Fruit fly (Drosophila melanogaster) ovary, adult (tissue): ENCODE data around the gene CG31717.

Experiments
- CG17801 ChIP-seq: fragments of 200-800 bp; optimal IDR thresholded peaks from 2 replicates; lab custom pipeline; 2019; ENCODE audit warnings: missing biosample characterization, mild to moderate bottlenecking, missing genetic modification characterization, moderate library complexity; ENCODE audit not compliant: partially characterized antibody

CG31717 gene

dm6 chr2L:10260750-10261493 lies 10.4 kb downstream of the CG31717 start, which contains the start of gene Pten:
Pten (minus strand) TSS chr2L:10261049.
- TF ChIP-seq CG17801 (GFP tag; lab: Kevin White, UChicago): peak; percentile 26

DNA sequence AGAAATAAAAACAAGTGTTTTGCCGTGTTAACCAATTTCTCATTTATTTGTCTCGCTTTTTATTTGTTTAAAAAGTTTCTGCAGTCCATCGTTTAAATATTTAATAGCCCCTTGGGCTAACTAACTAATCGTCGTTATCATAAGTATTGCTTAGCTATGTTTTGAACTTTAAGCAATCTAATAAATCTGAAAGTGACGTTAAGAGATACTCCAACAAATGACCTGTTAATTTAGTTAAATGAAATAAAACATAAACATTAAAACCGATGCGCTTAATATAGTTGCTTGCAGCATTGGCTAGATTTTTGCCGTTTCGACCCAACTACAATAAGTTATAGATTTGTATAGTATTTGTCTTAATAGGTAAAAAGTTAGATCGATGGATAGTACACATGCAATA lies 11.2 kb downstream of the CG31717 start:
- no peak for TF ChIP-seq CG17801 (GFP tag; lab: Kevin White, UChicago)

DNA sequence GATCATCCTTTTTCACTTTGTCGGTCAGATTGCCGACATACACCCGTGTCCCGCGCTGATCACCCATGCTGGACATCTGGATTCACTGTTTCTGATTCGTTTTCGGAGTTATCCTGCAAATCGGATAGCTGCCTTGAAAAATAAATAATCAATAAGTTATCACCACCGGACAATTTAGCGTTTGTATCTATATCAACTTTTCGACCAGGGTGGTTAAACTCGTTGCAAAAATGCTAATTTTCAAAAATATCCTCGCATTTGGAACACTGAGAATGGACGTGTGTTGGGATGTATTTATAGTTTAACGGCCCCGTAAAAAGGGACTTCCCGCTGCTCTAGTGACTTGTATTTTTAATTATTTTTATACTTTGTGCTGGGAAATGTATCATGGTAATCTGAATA lies 12.8 kb downstream of the CG31717 start, which contains the start of gene Rsf1:
Gene Rsf1 (minus strand): TSS at position 212 of the 402 bp plus-strand sequence.
- no peak for TF ChIP-seq CG17801 (GFP tag; lab: Kevin White, UChicago)

- no peak for TF ChIP-seq CG17801 (GFP tag; lab: Kevin White, UChicago)
Observed at dm6 chr2L:10263830-10264634, 13.5 kb downstream of the CG31717 start, which contains the start of gene REPTOR-BP. REPTOR-BP (plus strand) TSS chr2L:10264125.

dm6 chr2L:10265129-10265528 lies 14.6 kb downstream of the CG31717 start, which contains the start of gene Mob3:
Mob3 (plus strand) TSS chr2L:10265336.
- TF ChIP-seq CG17801 (GFP tag; lab: Kevin White, UChicago): peak; percentile 21

- no peak for TF ChIP-seq CG17801 (GFP tag; lab: Kevin White, UChicago)
Observed at dm6 chr2L:10266511-10266910, 16.0 kb downstream of the CG31717 start, which contains the start of gene CG4953. CG4953 (plus strand) TSS chr2L:10266703.

dm6 chr2L:10268688-10269087 lies 18.2 kb downstream of the CG31717 start, which contains the start of gene CG4957:
CG4957 (plus strand) TSS chr2L:10268872.
- TF ChIP-seq CG17801 (GFP tag; lab: Kevin White, UChicago): no peak

DNA sequence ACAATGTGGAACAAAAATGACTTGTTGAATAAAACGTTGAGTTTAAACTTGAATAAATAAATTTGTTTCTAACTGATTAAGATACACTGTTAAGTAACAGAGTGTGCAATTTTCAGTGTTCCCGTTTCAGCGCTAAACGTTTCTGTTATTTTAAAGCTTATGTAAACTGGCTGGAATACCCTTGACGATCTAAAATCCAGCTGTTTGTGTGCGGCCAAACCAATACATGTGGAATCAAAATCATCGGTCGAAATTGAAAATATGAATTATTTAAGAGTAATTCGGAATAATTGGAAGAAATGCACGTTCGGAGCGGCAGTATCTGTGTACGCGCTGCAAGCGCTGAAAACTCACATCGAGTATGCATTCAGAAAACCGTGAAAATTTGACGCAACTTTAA lies 19.3 kb downstream of the CG31717 start, which contains the start of gene Mulk:
Gene Mulk (plus strand): TSS at position 198 of the 400 bp plus-strand sequence.
- TF ChIP-seq CG17801 (GFP tag; lab: Kevin White, UChicago): no peak

dm6 chr2L:10272224-10272623 lies 21.7 kb downstream of the CG31717 start, which contains the start of gene trk:
trk (minus strand) TSS chr2L:10272324.
- TF ChIP-seq CG17801 (GFP tag; lab: Kevin White, UChicago): peak; percentile 34

DNA sequence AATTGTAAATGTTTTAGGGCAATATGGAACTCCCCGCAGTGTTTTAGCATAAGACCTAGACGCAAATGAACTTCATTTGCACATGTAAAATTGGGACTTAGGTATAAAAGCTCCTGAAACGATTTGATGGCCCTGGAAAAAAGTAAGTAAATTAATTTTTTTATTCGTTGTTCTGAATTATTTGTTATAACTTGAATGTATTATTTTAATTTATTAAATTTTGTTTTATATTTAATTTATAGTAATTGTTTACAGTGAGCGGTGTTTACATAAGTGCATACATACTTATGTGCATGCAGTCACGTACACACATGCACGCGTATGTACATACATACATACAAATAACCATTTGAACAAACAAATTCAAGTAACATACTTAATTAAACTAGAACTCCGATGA lies 25.9 kb downstream of the CG31717 start:
- TF ChIP-seq CG17801 (GFP tag; lab: Kevin White, UChicago): peak; percentile 79

- no peak for TF ChIP-seq CG17801 (GFP tag; lab: Kevin White, UChicago)
Observed at dm6 chr2L:10276846-10277245, 26.3 kb downstream of the CG31717 start.

dm6 chr2L:10277362-10277761 lies 26.8 kb downstream of the CG31717 start:
- peak; percentile 37 for TF ChIP-seq CG17801 (GFP tag; lab: Kevin White, UChicago)

DNA sequence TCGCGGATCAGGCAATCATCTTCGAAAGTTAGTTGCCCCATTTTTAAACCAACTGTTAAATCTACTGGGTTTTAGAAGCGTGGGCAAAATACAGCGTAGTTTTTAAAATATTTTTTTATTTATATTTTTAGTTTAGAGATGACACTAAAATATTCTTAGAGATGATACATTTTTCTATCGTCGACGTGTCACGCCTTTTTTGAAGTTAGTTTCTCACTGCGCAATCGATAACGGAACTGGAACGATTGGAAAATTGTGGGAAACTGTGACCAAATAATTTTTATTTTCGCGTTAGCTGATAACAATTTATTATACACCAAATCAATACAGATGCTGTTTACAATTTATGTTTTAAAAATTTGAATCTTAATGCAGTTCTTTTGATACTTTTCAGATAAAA lies 28.1 kb downstream of the CG31717 start, which contains the start of gene Utx:
Gene Utx (minus strand): TSS at position 154 of the 400 bp plus-strand sequence.
- peak; percentile 26 for TF ChIP-seq CG17801 (GFP tag; lab: Kevin White, UChicago)

DNA sequence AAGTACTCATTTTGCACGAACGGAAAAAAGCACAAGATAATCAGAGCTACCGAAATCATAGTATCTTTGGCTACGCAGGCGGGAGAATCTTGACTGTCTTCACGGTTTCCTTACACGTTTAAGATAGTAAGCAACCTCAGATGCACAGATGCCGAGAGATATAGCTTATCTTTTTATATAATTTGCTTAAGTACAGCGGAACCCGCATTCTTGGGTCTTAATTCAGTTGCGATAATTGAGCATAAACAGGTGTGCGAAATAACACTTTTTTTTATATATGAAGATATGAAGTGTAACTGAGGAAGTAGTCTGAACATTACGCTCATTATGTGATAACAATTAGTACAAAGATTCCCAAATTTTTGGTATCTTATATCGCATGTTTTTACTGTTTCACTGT lies 30.2 kb downstream of the CG31717 start, which contains the start of gene CG34043:
Gene CG34043 (minus strand): TSS at position 101 of the 400 bp plus-strand sequence.
- TF ChIP-seq CG17801 (GFP tag; lab: Kevin White, UChicago): no peak

DNA sequence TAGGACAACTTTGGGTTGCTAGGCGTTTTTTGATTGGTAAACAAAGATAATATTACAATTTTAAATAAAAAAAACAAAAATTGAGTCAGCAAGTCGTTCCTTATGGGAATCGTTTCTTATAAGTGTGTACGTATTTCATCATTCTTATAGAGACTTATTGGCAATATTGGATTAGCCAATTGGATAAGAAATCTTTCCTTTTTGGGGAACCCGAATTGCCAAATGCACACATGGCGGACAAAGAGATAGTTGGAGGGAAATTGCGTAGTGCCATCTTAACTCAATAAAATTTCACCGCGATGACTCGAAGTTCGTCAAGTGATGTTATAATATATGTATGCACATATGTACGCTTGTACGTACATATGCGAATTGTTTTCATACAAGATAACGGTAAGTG lies 40.7 kb downstream of the CG31717 start:
- no peak for TF ChIP-seq CG17801 (GFP tag; lab: Kevin White, UChicago)
